Worm (Caenorhabditis elegans): Measurements from ENCODE around the gene irg-5.

ce11 chrV:13744901-13745300, 6.6 kb upstream of the irg-5 start, which contains the start of gene F35E12.9:
- TF ChIP-seq ama-1 (optimal IDR thresholded peaks at IDR 0.05) = no peak
- no peak for TF ChIP-seq hnd-1 (tag; optimal IDR thresholded peaks at IDR 0.05)
- no peak for TF ChIP-seq ceh-13 (GFP tag; optimal IDR thresholded peaks at IDR 0.05)
- no peak for TF ChIP-seq B0310.2 (tag; optimal IDR thresholded peaks at IDR 0.05)
- no peak for TF ChIP-seq ets-7 (tag; optimal IDR thresholded peaks at IDR 0.05)
- TF ChIP-seq aly-1 (tag; optimal IDR thresholded peaks at IDR 0.05) = no peak
- TF ChIP-seq scrt-1 (GFP tag; IDR thresholded peaks at IDR 0.05) = no peak
- TF ChIP-seq ceh-36 (tag; optimal IDR thresholded peaks at IDR 0.05) = no peak
- TF ChIP-seq tra-4 (tag; optimal IDR thresholded peaks at IDR 0.05) = no peak
- TF ChIP-seq pes-1 (GFP tag; IDR thresholded peaks at IDR 0.05) = no peak
- TF ChIP-seq sea-1 (GFP tag; conservative IDR thresholded peaks at IDR 0.05) = no peak
- no peak for TF ChIP-seq tbx-37 (GFP tag; conservative IDR thresholded peaks at IDR 0.05)
- TF ChIP-seq hmbx-1 (tag; optimal IDR thresholded peaks at IDR 0.05) = no peak

All from whole organism, early embryonic.